Worm (Caenorhabditis elegans) whole organism, young adult: ENCODE measurements around the gene nhr-283.

Source experiments
- F39B2.1 ChIP-seq: fragments of 200-800 bp; sonication (Bioruptor generic); IDR thresholded peaks from 2 replicates; pipeline ENCODE4 v1.3.6; 2022; ENCODE audit warnings: missing genetic modification reagents, missing genetic modification characterization, missing compliant biosample characterization
- K11D2.4 ChIP-seq: fragments of 200-800 bp; sonication (Bioruptor generic); IDR thresholded peaks from 2 replicates; pipeline ENCODE4 v1.3.6; 2022; ENCODE audit warnings: missing genetic modification reagents, missing genetic modification characterization, missing compliant biosample characterization
- bed-1 ChIP-seq: fragments of 200-800 bp; sonication (Bioruptor generic); IDR thresholded peaks from 2 replicates; pipeline ENCODE4 v1.3.6; 2022; ENCODE audit warnings: missing genetic modification reagents, missing genetic modification characterization, missing compliant biosample characterization
- egl-18 ChIP-seq: fragments of 200-800 bp; sonication (Bioruptor generic); IDR thresholded peaks from 2 replicates; pipeline ENCODE4 v1.3.6; 2022; ENCODE audit warnings: missing genetic modification reagents, missing genetic modification characterization, missing compliant biosample characterization
- egl-44 ChIP-seq: fragments of 200-800 bp; sonication (Bioruptor generic); IDR thresholded peaks from 2 replicates; pipeline ENCODE4 v1.3.6; 2022; ENCODE audit warnings: missing genetic modification reagents, missing genetic modification characterization, missing compliant biosample characterization
- egrh-3 ChIP-seq: fragments of 200-800 bp; sonication (Bioruptor generic); IDR thresholded peaks from 2 replicates; pipeline ENCODE4 v1.3.6; 2022; ENCODE audit warnings: missing genetic modification reagents, missing genetic modification characterization, missing compliant biosample characterization
- hlh-26 ChIP-seq: fragments of 200-800 bp; sonication (Bioruptor generic); conservative IDR thresholded peaks from 2 replicates; pipeline ENCODE4 v1.3.6; 2022; ENCODE audit warnings: missing genetic modification reagents, missing genetic modification characterization, missing compliant biosample characterization
- hmg-1.2 ChIP-seq: fragments of 200-800 bp; sonication (Bioruptor generic); IDR thresholded peaks from 2 replicates; pipeline ENCODE4 v1.3.6; 2022; ENCODE audit warnings: missing genetic modification reagents, missing genetic modification characterization, missing compliant biosample characterization
- lsl-1 ChIP-seq: fragments of 200-800 bp; sonication (Bioruptor generic); optimal IDR thresholded peaks from 2 replicates; lab custom pipeline; 2018; ENCODE audit warnings: mild to moderate bottlenecking, missing genetic modification characterization, moderate library complexity, missing compliant biosample characterization
- mes-4 ChIP-seq: sonication (generic microtip); optimal IDR thresholded peaks from 2 replicates; lab custom pipeline; 2016; ENCODE audit warnings: missing genotype, missing genetic modification characterization, missing compliant biosample characterization
- snpc-4 ChIP-seq, 5 experiments: fragments of 150-350 bp in 1 of 5; sonication (generic microtip) in 4 of 5; optimal IDR thresholded peaks; 2 replicates each; lab custom pipeline; 2014 to 2018; ENCODE audit warnings: missing genetic modification characterization in 5 of 5, missing biosample characterization in 3 of 5, antibody characterized with exemption in 2 of 5, mild to moderate bottlenecking in 2 of 5, missing compliant biosample characterization in 2 of 5, missing genotype in 2 of 5, moderate library complexity in 2 of 5, missing genetic modification reagents in 1 of 5
- unc-130 ChIP-seq: sonication (generic microtip); optimal IDR thresholded peaks from 2 replicates; lab custom pipeline; 2016; ENCODE audit warnings: missing genetic modification reagents, missing genetic modification characterization, missing compliant biosample characterization
- unc-62 ChIP-seq: fragments of 150-350 bp; optimal IDR thresholded peaks from 2 replicates; lab custom pipeline; 2014; ENCODE audit warnings: missing biosample characterization, missing genetic modification reagents, missing genetic modification characterization

ce11 chrV:15819983-15820382 is 43.4 kb upstream of the nhr-283 start, which contains the start of gene srbc-48:
- TF ChIP-seq egrh-3 (GFP tag; lab: Robert Waterston, UW) (no peak), K11D2.4 (GFP tag; lab: Robert Waterston, UW) (no peak), unc-130 (GFP tag; lab: Kevin White, UChicago) (no peak), mes-4 (no peak), snpc-4 (GFP tag; optimal IDR thresholded peaks at IDR 0.05; lab: Kevin White, UChicago) (no peak), snpc-4 (tag; optimal IDR thresholded peaks at IDR 0.05; lab: Kevin White, UChicago) (no peak), egl-44 (GFP tag; lab: Robert Waterston, UW) (no peak), unc-62 (no peak), egl-18 (GFP tag; lab: Robert Waterston, UW) (no peak), lsl-1 (no peak), hlh-26 (GFP tag; lab: Robert Waterston, UW) (no peak), F39B2.1 (GFP tag; lab: Robert Waterston, UW) (no peak), bed-1 (no peak), hmg-1.2 (GFP tag; lab: Robert Waterston, UW) (no peak)
